Fruit fly (Drosophila melanogaster) whole organism: ENCODE measurements around the gene DIP1.

Experiments used
- CG8478 ChIP-seq: fragments of >200 bp; optimal IDR thresholded peaks from 2 replicates; lab custom pipeline; 2018; ENCODE audit warnings: inconsistent platforms
- Dll ChIP-seq: fragments of >200 bp; optimal IDR thresholded peaks from 2 replicates; lab custom pipeline; 2017
- EcR ChIP-seq, 2 experiments: fragments of >200 bp; optimal IDR thresholded peaks; 2 replicates each; lab custom pipeline; 2017; ENCODE audit warnings: missing biosample characterization in 2 of 2, missing genetic modification characterization in 2 of 2, missing genetic modification reagents in 2 of 2
- pan ChIP-seq: fragments of >200 bp; optimal IDR thresholded peaks from 2 replicates; lab custom pipeline; 2017
- psq ChIP-seq: fragments of >200 bp; optimal IDR thresholded peaks from 2 replicates; lab custom pipeline; 2017
- usp ChIP-seq: fragments of >200 bp; optimal IDR thresholded peaks from 2 replicates; lab custom pipeline; 2017; ENCODE audit warnings: missing biosample characterization, missing genetic modification characterization, mixed read lengths

dm6 chrX:21629482-21630159 is at the start of gene DIP1:
- TF ChIP-seq CG8478 (lab: Kevin White, UChicago) (no peak), psq (lab: Kevin White, UChicago) (no peak), pan (lab: Kevin White, UChicago) (no peak), usp (GFP tag; lab: Kevin White, UChicago) (no peak), Dll (lab: Kevin White, UChicago) (no peak), EcR (GFP tag; optimal IDR thresholded peaks at IDR 0.05; lab: Kevin White, UChicago) (no peak)
